Worm (Caenorhabditis elegans) whole organism, L4/young adult: ENCODE data around the gene H41C03.1.

Experiments
- dao-5 ChIP-seq: sonication (generic microtip); optimal IDR thresholded peaks from 2 replicates; lab custom pipeline; 2016; ENCODE audit warnings: missing genotype, missing genetic modification characterization, moderate library complexity, missing compliant biosample characterization
- him-1 ChIP-seq: sonication (generic microtip); optimal IDR thresholded peaks from 2 replicates; lab custom pipeline; 2016; ENCODE audit warnings: missing genotype, missing genetic modification reagents, missing genetic modification characterization, missing compliant biosample characterization

- TF ChIP-seq dao-5 (tag; lab: Kevin White, UChicago) (no peak), him-1 (tag; lab: Kevin White, UChicago) (no peak)
Observed at ce11 chrII:5885966-5886621, 31.9 kb downstream of the H41C03.1 start.
